Worm (Caenorhabditis elegans): ENCODE data around the gene msp-19.

- TF ChIP-seq nhr-237 (tag; optimal IDR thresholded peaks at IDR 0.05) (no peak), mdl-1 (tag; optimal IDR thresholded peaks at IDR 0.05) (no peak), unc-62 (GFP tag; optimal IDR thresholded peaks at IDR 0.05 in 1 of 2) (no peak), unc-62 (tag; optimal IDR thresholded peaks at IDR 0.05) (no peak), D1046.2 (GFP tag; IDR thresholded peaks at IDR 0.05) (no peak), hlh-30 (tag; optimal IDR thresholded peaks at IDR 0.05; ENCODE audit: insufficient read depth) (no peak), zag-1 (tag; optimal IDR thresholded peaks at IDR 0.05) (no peak), pha-4 (GFP tag; IDR thresholded peaks at IDR 0.05) (no peak), pha-4 (tag; optimal IDR thresholded peaks at IDR 0.05) (no peak), lir-3 (tag; optimal IDR thresholded peaks at IDR 0.05) (no peak), egl-27 (tag; optimal IDR thresholded peaks at IDR 0.05) (no peak), ZK546.5 (tag; optimal IDR thresholded peaks at IDR 0.05) (no peak), set-16 (GFP tag; IDR thresholded peaks at IDR 0.05) (no peak), nhr-10 (tag; optimal IDR thresholded peaks at IDR 0.05) (no peak), ZK337.2 (GFP tag; IDR thresholded peaks at IDR 0.05) (no peak), ceh-28 (tag; optimal IDR thresholded peaks at IDR 0.05) (no peak)
Observed at ce11 chrIV:5303030-5303429, 42.6 kb downstream of the msp-19 start, which contains the start of gene ZK354.7.
